Fruit fly (Drosophila melanogaster): ENCODE measurements around the gene EloA.
A peak's percentile ranks its signal among the peaks of the same experiment; 100 is the strongest.

EloA gene

dm6 chr3R:23300091-23300918 lies 48.9 kb downstream of the EloA start (continued):
- TF ChIP-seq CG11247 (GFP tag; IDR thresholded peaks at IDR 0.05) (no peak), CG11723 (GFP tag; optimal IDR thresholded peaks at IDR 0.05) (no peak), p53 (GFP tag; optimal IDR thresholded peaks at IDR 0.05) (no peak), CG2116 (GFP tag; optimal IDR thresholded peaks at IDR 0.05) (peak; percentile 27), CG17912 (GFP tag; optimal IDR thresholded peaks at IDR 0.05) (no peak), CG6654 (GFP tag; optimal IDR thresholded peaks at IDR 0.05) (no peak), lov (optimal IDR thresholded peaks at IDR 0.05) (no peak), lov (GFP tag; IDR thresholded peaks at IDR 0.05) (no peak), CG33213 (GFP tag; optimal IDR thresholded peaks at IDR 0.05) (no peak), Sin3A (optimal IDR thresholded peaks at IDR 0.05) (no peak), CG1792 (GFP tag; optimal IDR thresholded peaks at IDR 0.05) (no peak), CG14710 (tag; optimal IDR thresholded peaks at IDR 0.05) (peak; percentile 11), CG34224 (GFP tag; IDR thresholded peaks at IDR 0.05; ENCODE audit: partially characterized antibody) (no peak), ERR (GFP tag; optimal IDR thresholded peaks at IDR 0.05) (no peak), CG3838 (GFP tag; optimal IDR thresholded peaks at IDR 0.05) (no peak), jigr1 (GFP tag; IDR thresholded peaks at IDR 0.05) (no peak), CG1832 (GFP tag; optimal IDR thresholded peaks at IDR 0.05) (no peak), insv (GFP tag; optimal IDR thresholded peaks at IDR 0.05) (no peak), ase (GFP tag; IDR thresholded peaks at IDR 0.05) (no peak), ems (GFP tag; optimal IDR thresholded peaks at IDR 0.05) (no peak), Asciz (GFP tag; optimal IDR thresholded peaks at IDR 0.05) (no peak), Sox100B (GFP tag; optimal IDR thresholded peaks at IDR 0.05) (no peak), gem (tag; optimal IDR thresholded peaks at IDR 0.05) (peak; percentile 78), CG32767 (GFP tag; IDR thresholded peaks at IDR 0.05) (no peak), CG10366 (GFP tag; IDR thresholded peaks at IDR 0.05) (no peak), PHDP (tag; optimal IDR thresholded peaks at IDR 0.05) (peak; percentile 3), sug (tag; optimal IDR thresholded peaks at IDR 0.05) (no peak), Scr (GFP tag; IDR thresholded peaks at IDR 0.05; ENCODE audit: partially characterized antibody) (no peak), Oli (tag; optimal IDR thresholded peaks at IDR 0.05) (peak; percentile 32), sim (GFP tag; IDR thresholded peaks at IDR 0.05) (no peak), cg (GFP tag; optimal IDR thresholded peaks at IDR 0.05) (peak; percentile 56), CG3995 (GFP tag; optimal IDR thresholded peaks at IDR 0.05) (no peak), seq (GFP tag; IDR thresholded peaks at IDR 0.05) (no peak), corto (GFP tag; optimal IDR thresholded peaks at IDR 0.05) (no peak), crc (GFP tag; optimal IDR thresholded peaks at IDR 0.05) (no peak), Adf1 (GFP tag; IDR thresholded peaks at IDR 0.05) (no peak), CG17361 (GFP tag; IDR thresholded peaks at IDR 0.05) (peak; percentile 36; the same call in 1 of the 3 replicates), H2.0 (GFP tag; IDR thresholded peaks at IDR 0.05) (no peak), fd3F (GFP tag; optimal IDR thresholded peaks at IDR 0.05) (no peak), sima (GFP tag; optimal IDR thresholded peaks at IDR 0.05) (no peak), CG10543 (GFP tag; optimal IDR thresholded peaks at IDR 0.05) (no peak), CoRest (tag; optimal IDR thresholded peaks at IDR 0.05) (peak; percentile 37), maf-S (GFP tag; optimal IDR thresholded peaks at IDR 0.05) (no peak), stc (GFP tag; IDR thresholded peaks at IDR 0.05) (no peak), org-1 (GFP tag; optimal IDR thresholded peaks at IDR 0.05) (peak; percentile 30), Dref (GFP tag; IDR thresholded peaks at IDR 0.05) (no peak), slou (GFP tag; optimal IDR thresholded peaks at IDR 0.05) (no peak), hb (GFP tag; IDR thresholded peaks at IDR 0.05; ENCODE audit: partially characterized antibody) (no peak), D19A (tag; optimal IDR thresholded peaks at IDR 0.05) (peak; percentile 39), CG10959 (GFP tag; IDR thresholded peaks at IDR 0.05) (peak; percentile 64), CG14014 (GFP tag; IDR thresholded peaks at IDR 0.05) (no peak)
